Fruit fly (Drosophila melanogaster) whole organism, prepupa: ENCODE results near the gene M1BP.

Source experiments
- Blimp-1 ChIP-seq: fragments of 200-800 bp; sonication (Bioruptor generic); optimal IDR thresholded peaks from 3 replicates; lab custom pipeline; 2017; ENCODE audit warnings: missing biosample characterization, missing genetic modification characterization, mild to moderate bottlenecking, moderate library complexity, missing genetic modification reagents
- CG11294 ChIP-seq: fragments of 200-800 bp; sonication (Bioruptor generic); IDR thresholded peaks from 2 replicates; pipeline ENCODE4 v1.3.6; 2022; ENCODE audit warnings: missing biosample characterization, missing genetic modification characterization
- CG11762 ChIP-seq: fragments of 200-800 bp; sonication (Bioruptor generic); optimal IDR thresholded peaks from 3 replicates; lab custom pipeline; 2016; ENCODE audit warnings: missing biosample characterization, missing genetic modification characterization; ENCODE audit not compliant: insufficient read depth
- CG11902 ChIP-seq: fragments of 200-800 bp; sonication (Bioruptor generic); optimal IDR thresholded peaks from 3 replicates; lab custom pipeline; 2016; ENCODE audit warnings: missing biosample characterization, missing genetic modification characterization
- CG1621 ChIP-seq: fragments of 200-800 bp; sonication (Bioruptor generic); optimal IDR thresholded peaks from 3 replicates; lab custom pipeline; 2018; ENCODE audit warnings: missing biosample characterization, mild to moderate bottlenecking, missing genetic modification characterization
- CG16779 ChIP-seq: fragments of 200-800 bp; sonication (Bioruptor generic); optimal IDR thresholded peaks from 3 replicates; lab custom pipeline; 2017; ENCODE audit warnings: missing biosample characterization, mild to moderate bottlenecking, missing genetic modification characterization
- CG31627 ChIP-seq: fragments of 200-800 bp; sonication (Bioruptor generic); optimal IDR thresholded peaks from 3 replicates; lab custom pipeline; 2016; ENCODE audit warnings: missing biosample characterization, missing genetic modification characterization
- CG32006 ChIP-seq: fragments of 200-800 bp; sonication (Bioruptor generic); optimal IDR thresholded peaks from 3 replicates; lab custom pipeline; 2017; ENCODE audit warnings: missing biosample characterization, mild to moderate bottlenecking, missing genetic modification characterization
- CG34406 ChIP-seq: fragments of 200-800 bp; sonication (Bioruptor generic); optimal IDR thresholded peaks from 3 replicates; lab custom pipeline; 2016; ENCODE audit warnings: missing biosample characterization, missing genetic modification characterization
- CG3919 ChIP-seq: fragments of 200-800 bp; sonication (Bioruptor generic); optimal IDR thresholded peaks from 3 replicates; lab custom pipeline; 2016; ENCODE audit warnings: missing biosample characterization, missing genetic modification characterization
- CG4318 ChIP-seq: fragments of 200-800 bp; sonication (Bioruptor generic); optimal IDR thresholded peaks from 3 replicates; lab custom pipeline; 2017; ENCODE audit warnings: missing biosample characterization, mild to moderate bottlenecking, missing genetic modification characterization
- CG6163 ChIP-seq: fragments of 200-800 bp; sonication (Bioruptor generic); IDR thresholded peaks from 3 replicates; pipeline ENCODE4 v1.3.6; 2022; ENCODE audit warnings: missing biosample characterization, missing genetic modification characterization
- CG6276 ChIP-seq: fragments of 200-800 bp; sonication (Bioruptor generic); optimal IDR thresholded peaks from 2 replicates; lab custom pipeline; 2017; ENCODE audit warnings: missing biosample characterization, mild to moderate bottlenecking, missing genetic modification characterization
- CG6792 ChIP-seq: fragments of 200-800 bp; sonication (Bioruptor generic); optimal IDR thresholded peaks from 3 replicates; lab custom pipeline; 2016; ENCODE audit warnings: missing biosample characterization, missing genetic modification characterization
- CG6808 ChIP-seq: fragments of 200-800 bp; sonication (Bioruptor generic); optimal IDR thresholded peaks from 3 replicates; lab custom pipeline; 2017; ENCODE audit warnings: missing biosample characterization, missing genetic modification characterization, mild to moderate bottlenecking, moderate library complexity, missing genetic modification reagents
- CG7368 ChIP-seq: fragments of 200-800 bp; sonication (Bioruptor generic); optimal IDR thresholded peaks from 3 replicates; lab custom pipeline; 2016; ENCODE audit warnings: missing biosample characterization, missing genetic modification characterization
- CG8119 ChIP-seq: fragments of 200-800 bp; sonication (Bioruptor generic); IDR thresholded peaks from 3 replicates; pipeline ENCODE4 v1.3.6; 2022; ENCODE audit warnings: missing biosample characterization, missing genetic modification characterization
- CG8319 ChIP-seq: fragments of 200-800 bp; sonication (Bioruptor generic); optimal IDR thresholded peaks from 3 replicates; lab custom pipeline; 2016; ENCODE audit warnings: missing biosample characterization, missing genetic modification characterization
- CG8632 ChIP-seq: fragments of 200-800 bp; sonication (Bioruptor generic); optimal IDR thresholded peaks from 3 replicates; lab custom pipeline; 2016; ENCODE audit warnings: missing biosample characterization, missing genetic modification characterization
- CG9139 ChIP-seq: fragments of 200-800 bp; sonication (Bioruptor generic); optimal IDR thresholded peaks from 3 replicates; lab custom pipeline; 2017; ENCODE audit warnings: missing biosample characterization, mild to moderate bottlenecking, missing genetic modification characterization
- Eip78C ChIP-seq: fragments of 200-800 bp; sonication (Bioruptor generic); peaks from one replicate; lab custom pipeline; 2016; ENCODE audit warnings: missing biosample characterization, missing genetic modification characterization
- Eip93F ChIP-seq: fragments of 200-800 bp; sonication (Bioruptor generic); optimal IDR thresholded peaks from 2 replicates; lab custom pipeline; 2016; ENCODE audit warnings: missing biosample characterization, mild to moderate bottlenecking, missing genetic modification characterization
- Ets21C ChIP-seq: fragments of 200-800 bp; sonication (Bioruptor generic); optimal IDR thresholded peaks from 3 replicates; lab custom pipeline; 2016; ENCODE audit warnings: missing biosample characterization, missing genetic modification characterization
- Ets96B ChIP-seq: fragments of 200-800 bp; optimal IDR thresholded peaks from 2 replicates; lab custom pipeline; 2019; ENCODE audit warnings: missing biosample characterization, mild to moderate bottlenecking, missing genetic modification characterization, moderate library complexity
- Gug ChIP-seq: fragments of 200-800 bp; sonication (Bioruptor generic); IDR thresholded peaks from 2 replicates; pipeline ENCODE4 v1.3.6; 2022; ENCODE audit warnings: missing biosample characterization, missing genetic modification characterization
- Hr38 ChIP-seq: sonication (Bioruptor generic); optimal IDR thresholded peaks from 2 replicates; lab custom pipeline; 2016; ENCODE audit warnings: missing biosample characterization, missing genetic modification characterization
- Hr4 ChIP-seq: fragments of 200-800 bp; sonication (Bioruptor generic); optimal IDR thresholded peaks from 3 replicates; lab custom pipeline; 2016; ENCODE audit warnings: missing biosample characterization, missing genetic modification characterization
- Lpt ChIP-seq: fragments of 200-800 bp; sonication (Bioruptor generic); optimal IDR thresholded peaks from 3 replicates; lab custom pipeline; 2016; ENCODE audit warnings: missing biosample characterization, missing genetic modification characterization
- Met ChIP-seq: fragments of 200-800 bp; sonication (Bioruptor generic); optimal IDR thresholded peaks from 3 replicates; lab custom pipeline; 2016; ENCODE audit warnings: missing biosample characterization, missing genetic modification characterization
- Sox102F ChIP-seq: fragments of 200-800 bp; sonication (Bioruptor generic); optimal IDR thresholded peaks from 2 replicates; lab custom pipeline; 2016; ENCODE audit warnings: missing biosample characterization, mild to moderate bottlenecking, missing genetic modification characterization
- Sox15 ChIP-seq: fragments of 200-800 bp; sonication (Bioruptor generic); optimal IDR thresholded peaks from 3 replicates; lab custom pipeline; 2016; ENCODE audit warnings: missing biosample characterization, missing genetic modification characterization
- achi ChIP-seq: fragments of 200-800 bp; sonication (Bioruptor generic); optimal IDR thresholded peaks from 3 replicates; lab custom pipeline; 2016; ENCODE audit warnings: missing biosample characterization, missing genetic modification characterization
- acj6 ChIP-seq: fragments of 200-800 bp; sonication (Bioruptor generic); optimal IDR thresholded peaks from 3 replicates; lab custom pipeline; 2016; ENCODE audit warnings: missing biosample characterization, missing genetic modification characterization
- cyc ChIP-seq: fragments of 200-800 bp; sonication (Bioruptor generic); optimal IDR thresholded peaks from 3 replicates; lab custom pipeline; 2016; ENCODE audit warnings: missing biosample characterization, missing genetic modification characterization
- dac ChIP-seq: fragments of 200-800 bp; sonication (Bioruptor generic); optimal IDR thresholded peaks from 2 replicates; lab custom pipeline; 2017; ENCODE audit warnings: missing biosample characterization, mild to moderate bottlenecking, missing genetic modification characterization
- eg ChIP-seq: fragments of 200-800 bp; sonication (Bioruptor generic); IDR thresholded peaks from 3 replicates; pipeline ENCODE4 v1.3.6; 2022; ENCODE audit warnings: missing biosample characterization, missing genetic modification characterization
- fd59A ChIP-seq: fragments of 200-800 bp; sonication (Bioruptor generic); optimal IDR thresholded peaks from 2 replicates; lab custom pipeline; 2017; ENCODE audit warnings: missing biosample characterization, mild to moderate bottlenecking, missing genetic modification characterization, missing genetic modification reagents
- fd85E ChIP-seq: fragments of 200-800 bp; sonication (Bioruptor generic); optimal IDR thresholded peaks from 3 replicates; lab custom pipeline; 2016; ENCODE audit warnings: missing biosample characterization, missing genetic modification characterization
- fkh ChIP-seq: fragments of 200-800 bp; sonication (Bioruptor generic); optimal IDR thresholded peaks from 3 replicates; lab custom pipeline; 2017; ENCODE audit warnings: missing biosample characterization, mild to moderate bottlenecking, missing genetic modification characterization, moderate library complexity
- net ChIP-seq: fragments of 200-800 bp; sonication (Bioruptor generic); optimal IDR thresholded peaks from 3 replicates; lab custom pipeline; 2016; ENCODE audit warnings: missing biosample characterization, missing genetic modification characterization
- pdm3 ChIP-seq: fragments of 200-800 bp; sonication (Bioruptor generic); optimal IDR thresholded peaks from 3 replicates; lab custom pipeline; 2016; ENCODE audit warnings: missing biosample characterization, missing genetic modification characterization
- salr ChIP-seq, 2 experiments: fragments of 200-800 bp; sonication (Bioruptor generic); optimal IDR thresholded peaks; 3 replicates each; lab custom pipeline; 2016 to 2018; ENCODE audit warnings: missing biosample characterization in 2 of 2, missing genetic modification characterization in 2 of 2, mild to moderate bottlenecking in 1 of 2
- ss ChIP-seq, 2 experiments: fragments of 200-800 bp; sonication (Bioruptor generic); optimal IDR thresholded peaks; 2 replicates in 1 of 2; 3 replicates in 1 of 2; lab custom pipeline; 2017 to 2018; ENCODE audit warnings: mild to moderate bottlenecking in 2 of 2, missing biosample characterization in 2 of 2, missing genetic modification characterization in 2 of 2, moderate library complexity in 1 of 2
- svp ChIP-seq: fragments of 200-800 bp; sonication (Bioruptor generic); peaks from one replicate; lab custom pipeline; 2016; ENCODE audit warnings: missing biosample characterization, missing genetic modification characterization
- topi ChIP-seq: fragments of 200-800 bp; sonication (Bioruptor generic); optimal IDR thresholded peaks from 3 replicates; lab custom pipeline; 2016; ENCODE audit warnings: missing biosample characterization, missing genetic modification characterization
- vri ChIP-seq: fragments of 200-800 bp; sonication (Bioruptor generic); optimal IDR thresholded peaks from 3 replicates; lab custom pipeline; 2016; ENCODE audit warnings: missing biosample characterization, mild to moderate bottlenecking, missing genetic modification characterization

M1BP gene

dm6 chr3R:8747134-8747870 lies 15.8 kb upstream of the M1BP start, which contains the start of the genes CG9801 and Nasp (continued):
- peak; percentile 1 for TF ChIP-seq CG32006 (GFP tag; lab: Kevin White, UChicago)
- no peak for TF ChIP-seq Blimp-1 (GFP tag; lab: Kevin White, UChicago)
- no peak for TF ChIP-seq CG11294 (GFP tag; lab: Robert Waterston, UW)
- no peak for TF ChIP-seq CG11762
- no peak for TF ChIP-seq CG34406 (GFP tag; lab: Kevin White, UChicago)
- no peak for TF ChIP-seq CG8632
- peak; percentile 64 for TF ChIP-seq Eip78C (GFP tag; lab: Kevin White, UChicago)
- TF ChIP-seq topi = peak; percentile 26
- TF ChIP-seq CG6792 (GFP tag; lab: Kevin White, UChicago) = no peak
- peak; percentile 36 for TF ChIP-seq fkh (GFP tag; lab: Kevin White, UChicago)
- no peak for TF ChIP-seq Hr4 (GFP tag; lab: Kevin White, UChicago)
- no peak for TF ChIP-seq Gug
- no peak for TF ChIP-seq Eip93F
- no peak for TF ChIP-seq fd59A (GFP tag; lab: Kevin White, UChicago)
- TF ChIP-seq CG1621 (tag; lab: Kevin White, UChicago) = peak; percentile 22
- no peak for TF ChIP-seq achi (GFP tag; lab: Kevin White, UChicago)
- TF ChIP-seq CG31627 (GFP tag; lab: Kevin White, UChicago) = peak; percentile 21
- TF ChIP-seq Sox15 = no peak
- TF ChIP-seq Hr38 (GFP tag; lab: Kevin White, UChicago) = no peak
- peak; percentile 3 for TF ChIP-seq pdm3 (GFP tag; lab: Kevin White, UChicago)
- TF ChIP-seq salr (GFP tag; optimal IDR thresholded peaks at IDR 0.05; lab: Kevin White, UChicago) = no peak
- peak; percentile 35 for TF ChIP-seq CG9139 (GFP tag; lab: Kevin White, UChicago)
- TF ChIP-seq CG16779 (tag; lab: Kevin White, UChicago) = no peak
- no peak for TF ChIP-seq CG8319 (GFP tag; lab: Kevin White, UChicago)
- peak; percentile 21 for TF ChIP-seq CG7368 (GFP tag; lab: Kevin White, UChicago)
- TF ChIP-seq dac (GFP tag; lab: Kevin White, UChicago) = no peak
- no peak for TF ChIP-seq Ets96B (tag; lab: Kevin White, UChicago)
- peak; percentile 59; the same call in 2 of the 3 replicates for TF ChIP-seq CG6163 (GFP tag; lab: Robert Waterston, UW)

dm6 chr3R:8746354-8746753 lies 14.9 kb upstream of the M1BP start:
- peak; percentile 36 to 73 for TF ChIP-seq salr (GFP tag; optimal IDR thresholded peaks at IDR 0.05; lab: Kevin White, UChicago)
- no peak for TF ChIP-seq Hr38 (GFP tag; lab: Kevin White, UChicago)
- TF ChIP-seq fkh (GFP tag; lab: Kevin White, UChicago) = no peak
- peak; percentile 61 for TF ChIP-seq dac (GFP tag; lab: Kevin White, UChicago)
- TF ChIP-seq Lpt (GFP tag; lab: Kevin White, UChicago) = peak; percentile 39
- TF ChIP-seq cyc (GFP tag; lab: Kevin White, UChicago) = peak; percentile 79
- peak; percentile 93 for TF ChIP-seq svp (GFP tag; lab: Kevin White, UChicago)
- TF ChIP-seq Sox15 = peak; percentile 68
- peak; percentile 85 for TF ChIP-seq CG6163 (GFP tag; lab: Robert Waterston, UW)
- TF ChIP-seq topi = peak; percentile 85
- peak; percentile 71 for TF ChIP-seq CG11762
- peak; percentile 81 for TF ChIP-seq Sox102F (GFP tag; lab: Kevin White, UChicago)
- TF ChIP-seq ss (GFP tag; optimal IDR thresholded peaks at IDR 0.05; lab: Kevin White, UChicago) = peak; percentile 40 to 82
- TF ChIP-seq Met (GFP tag; lab: Kevin White, UChicago) = peak; percentile 89
- TF ChIP-seq Ets21C (GFP tag; lab: Kevin White, UChicago) = peak; percentile 46
- peak; percentile 24 for TF ChIP-seq CG16779 (tag; lab: Kevin White, UChicago)
- TF ChIP-seq CG6792 (GFP tag; lab: Kevin White, UChicago) = peak; percentile 79
- peak; percentile 56 for TF ChIP-seq CG9139 (GFP tag; lab: Kevin White, UChicago)
- peak; percentile 85 for TF ChIP-seq CG8119 (GFP tag; lab: Robert Waterston, UW)
- TF ChIP-seq Ets96B (tag; lab: Kevin White, UChicago) = peak; percentile 82
- peak; percentile 64 for TF ChIP-seq vri (GFP tag; lab: Kevin White, UChicago)
- TF ChIP-seq CG6276 (GFP tag; lab: Kevin White, UChicago) = peak; percentile 79
- TF ChIP-seq CG31627 (GFP tag; lab: Kevin White, UChicago) = peak; percentile 70
- peak; percentile 64 for TF ChIP-seq CG11902 (GFP tag; lab: Kevin White, UChicago)
- TF ChIP-seq Hr4 (GFP tag; lab: Kevin White, UChicago) = peak; percentile 88
- TF ChIP-seq fd85E = peak; percentile 51
- peak; percentile 86 for TF ChIP-seq CG32006 (GFP tag; lab: Kevin White, UChicago)
- TF ChIP-seq achi (GFP tag; lab: Kevin White, UChicago) = peak; percentile 84
- no peak for TF ChIP-seq Eip93F
- peak; percentile 58 for TF ChIP-seq CG4318 (GFP tag; lab: Kevin White, UChicago)
- TF ChIP-seq CG3919 = peak; percentile 86
- peak; percentile 88 for TF ChIP-seq acj6 (GFP tag; lab: Kevin White, UChicago)
- TF ChIP-seq eg (GFP tag; lab: Robert Waterston, UW) = peak; percentile 88
- TF ChIP-seq CG6808 (GFP tag; lab: Kevin White, UChicago) = peak; percentile 69
- TF ChIP-seq CG8632 = peak; percentile 79
- peak; percentile 85 for TF ChIP-seq net
